Fruit fly (Drosophila melanogaster) whole organism, pupa: ENCODE measurements around the gene Ubc84D.

Source experiments
- CG13204 ChIP-seq: fragments of 200-800 bp; sonication (Bioruptor generic); optimal IDR thresholded peaks from 2 replicates; lab custom pipeline; 2018; ENCODE audit warnings: missing biosample characterization, mild to moderate bottlenecking, missing genetic modification characterization, moderate library complexity
- CG17806 ChIP-seq: fragments of 200-800 bp; sonication (Bioruptor generic); optimal IDR thresholded peaks from 2 replicates; lab custom pipeline; 2018; ENCODE audit warnings: missing biosample characterization, mild to moderate bottlenecking, missing genetic modification characterization, moderate library complexity
- CG34367 ChIP-seq: fragments of 200-800 bp; sonication (Bioruptor generic); optimal IDR thresholded peaks from 2 replicates; lab custom pipeline; 2018; ENCODE audit warnings: missing biosample characterization, mild to moderate bottlenecking, missing genetic modification characterization
- CG8301 ChIP-seq: fragments of 200-800 bp; sonication (Bioruptor generic); optimal IDR thresholded peaks from 2 replicates; lab custom pipeline; 2018; ENCODE audit warnings: missing biosample characterization, mild to moderate bottlenecking, missing genetic modification characterization
- CG9948 ChIP-seq: fragments of 200-800 bp; sonication (Bioruptor generic); optimal IDR thresholded peaks from 2 replicates; lab custom pipeline; 2018; ENCODE audit warnings: missing biosample characterization, mild to moderate bottlenecking, missing genetic modification characterization, moderate library complexity
- D1 ChIP-seq: fragments of 200-800 bp; sonication (Bioruptor generic); optimal IDR thresholded peaks from 2 replicates; lab custom pipeline; 2018; ENCODE audit warnings: missing biosample characterization, mild to moderate bottlenecking, missing genetic modification characterization, moderate library complexity
- EcR ChIP-seq: fragments of 200-800 bp; sonication (Bioruptor generic); optimal IDR thresholded peaks from 3 replicates; lab custom pipeline; 2019; ENCODE audit warnings: missing biosample characterization, missing genetic modification characterization, mild to moderate bottlenecking, moderate library complexity, missing genetic modification reagents
- Ets98B ChIP-seq: fragments of 200-800 bp; sonication (Bioruptor generic); IDR thresholded peaks from 2 replicates; pipeline ENCODE4 v1.3.6; 2022; ENCODE audit warnings: missing biosample characterization, missing genetic modification characterization
- Pif1A ChIP-seq: fragments of 200-800 bp; sonication (Bioruptor generic); optimal IDR thresholded peaks from 3 replicates; lab custom pipeline; 2016; ENCODE audit warnings: missing biosample characterization, missing genetic modification characterization
- Pif1B ChIP-seq: fragments of 200-800 bp; sonication (Bioruptor generic); optimal IDR thresholded peaks from 3 replicates; lab custom pipeline; 2016; ENCODE audit warnings: missing biosample characterization, missing genetic modification characterization
- Snoo ChIP-seq: fragments of 200-800 bp; sonication (Bioruptor generic); optimal IDR thresholded peaks from 3 replicates; lab custom pipeline; 2017; ENCODE audit warnings: missing biosample characterization, mild to moderate bottlenecking, missing genetic modification characterization, inconsistent platforms
- fd96Ca ChIP-seq: fragments of 200-800 bp; sonication (Bioruptor generic); IDR thresholded peaks from 3 replicates; pipeline ENCODE4 v1.3.6; 2022; ENCODE audit warnings: missing biosample characterization, missing genetic modification characterization
- gl ChIP-seq: fragments of 200-800 bp; sonication (Bioruptor generic); optimal IDR thresholded peaks from 2 replicates; lab custom pipeline; 2018; ENCODE audit warnings: missing biosample characterization, mild to moderate bottlenecking, missing genetic modification characterization

- TF ChIP-seq CG8301 (tag; lab: Kevin White, UChicago) (no peak), fd96Ca (GFP tag; lab: Robert Waterston, UW) (no peak), gl (tag; lab: Kevin White, UChicago) (no peak), Ets98B (GFP tag; lab: Robert Waterston, UW) (no peak), EcR (GFP tag; lab: Kevin White, UChicago) (no peak), CG9948 (no peak), Pif1B (no peak), Snoo (tag; lab: Kevin White, UChicago) (no peak), Pif1A (GFP tag; lab: Kevin White, UChicago) (no peak), D1 (tag; lab: Kevin White, UChicago) (no peak), CG34367 (tag; lab: Kevin White, UChicago) (no peak), CG17806 (tag; lab: Kevin White, UChicago) (no peak), CG13204 (GFP tag; lab: Kevin White, UChicago) (no peak)
Observed at dm6 chr3R:7551708-7552107, 32.5 kb upstream of the Ubc84D start, which contains the start of gene CG45545.
